Fruit fly (Drosophila melanogaster): ENCODE measurements around the gene Oatp33Ea.

The Oatp33Ea gene

DNA sequence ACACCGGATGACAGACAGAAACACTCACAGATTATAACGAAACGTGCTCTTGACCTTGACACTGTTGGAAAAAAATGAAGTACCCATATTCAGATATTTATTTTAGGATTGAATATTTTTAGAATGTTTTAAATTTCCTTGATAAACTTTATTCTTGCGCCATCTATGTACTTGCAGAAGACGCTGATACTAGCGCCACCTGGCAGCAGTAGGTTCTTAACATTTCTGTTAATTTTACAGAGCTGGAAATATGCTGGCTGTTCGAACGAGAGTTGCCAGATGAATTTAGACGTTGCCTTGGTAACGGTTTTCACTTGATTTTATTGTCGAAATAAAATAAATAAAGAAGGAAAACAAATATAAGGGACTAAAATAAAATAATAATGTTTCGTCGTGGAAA lies 21.2 kb downstream of the Oatp33Ea start, which contains the start of gene Fam92 (continued):
- TF ChIP-seq CG13775 (GFP tag; optimal IDR thresholded peaks at IDR 0.05) (no peak), CG31441 (GFP tag; IDR thresholded peaks at IDR 0.05) (peak; percentile 30; the same call in 1 of the 2 replicates), kni (GFP tag; optimal IDR thresholded peaks at IDR 0.05) (no peak), Atf-2 (GFP tag; optimal IDR thresholded peaks at IDR 0.05) (peak; percentile 24), CG11695 (GFP tag; IDR thresholded peaks at IDR 0.05) (no peak), Doc3 (GFP tag; IDR thresholded peaks at IDR 0.05; ENCODE audit: partially characterized antibody) (no peak), CG7839 (tag; optimal IDR thresholded peaks at IDR 0.05) (peak; percentile 66), Hr3 (GFP tag; optimal IDR thresholded peaks at IDR 0.05) (peak; percentile 46), CG1233 (GFP tag; optimal IDR thresholded peaks at IDR 0.05) (peak; percentile 41), slbo (GFP tag; IDR thresholded peaks at IDR 0.05) (peak; percentile 60; the same call in 1 of the 2 replicates), Oaz (GFP tag; IDR thresholded peaks at IDR 0.05) (no peak), zen (tag; optimal IDR thresholded peaks at IDR 0.05) (peak; percentile 24), CG10462 (GFP tag; optimal IDR thresholded peaks at IDR 0.05) (peak; percentile 13), zfh1 (GFP tag; IDR thresholded peaks at IDR 0.05) (no peak; the same call in 2 of the 3 replicates), CG10321 (GFP tag; IDR thresholded peaks at IDR 0.05) (no peak), CG4707 (GFP tag; optimal IDR thresholded peaks at IDR 0.05) (no peak), CG9876 (GFP tag; optimal IDR thresholded peaks at IDR 0.05) (no peak), ftz-f1 (GFP tag; optimal IDR thresholded peaks at IDR 0.05) (peak; percentile 69), lov (optimal IDR thresholded peaks at IDR 0.05) (no peak), lov (GFP tag; IDR thresholded peaks at IDR 0.05) (no peak), CG17186 (GFP tag; optimal IDR thresholded peaks at IDR 0.05) (no peak), CG15479 (GFP tag; optimal IDR thresholded peaks at IDR 0.05) (no peak), Ets97D (GFP tag; optimal IDR thresholded peaks at IDR 0.05) (peak; percentile 68), tna (GFP tag; IDR thresholded peaks at IDR 0.05; ENCODE audit: partially characterized antibody) (no peak), sr (GFP tag; IDR thresholded peaks at IDR 0.05) (no peak), insv (GFP tag; optimal IDR thresholded peaks at IDR 0.05) (peak in 1 of 2 experiments; percentile 58), CG15011 (GFP tag; optimal IDR thresholded peaks at IDR 0.05) (no peak), Tbp (GFP tag; optimal IDR thresholded peaks at IDR 0.05) (no peak), nerfin-1 (tag; optimal IDR thresholded peaks at IDR 0.05) (no peak), CG14050 (GFP tag; IDR thresholded peaks at IDR 0.05) (no peak; the same call in 2 of the 3 replicates), CG17912 (GFP tag; optimal IDR thresholded peaks at IDR 0.05) (peak; percentile 63), Mes4 (GFP tag; optimal IDR thresholded peaks at IDR 0.05) (peak; percentile 22), CG6272 (GFP tag; IDR thresholded peaks at IDR 0.05) (no peak), bbx (GFP tag; IDR thresholded peaks at IDR 0.05; ENCODE audit: partially characterized antibody) (peak; percentile 14; the same call in 1 of the 2 replicates), CG11247 (GFP tag; IDR thresholded peaks at IDR 0.05) (peak; percentile 52), pros (GFP tag; optimal IDR thresholded peaks at IDR 0.05) (no peak), Aef1 (GFP tag; IDR thresholded peaks at IDR 0.05) (peak; percentile 48; the same call in 1 of the 3 replicates), h (optimal IDR thresholded peaks at IDR 0.05) (no peak), Antp (GFP tag; optimal IDR thresholded peaks at IDR 0.05) (peak; percentile 40), CG8388 (GFP tag; optimal IDR thresholded peaks at IDR 0.05) (no peak), az2 (GFP tag; optimal IDR thresholded peaks at IDR 0.05) (peak; percentile 60), CG15269 (tag; optimal IDR thresholded peaks at IDR 0.05) (peak; percentile 60), Lpt (GFP tag; optimal IDR thresholded peaks at IDR 0.05) (no peak), wor (GFP tag; IDR thresholded peaks at IDR 0.05) (no peak), CG31388 (GFP tag; optimal IDR thresholded peaks at IDR 0.05) (no peak), nom (GFP tag; optimal IDR thresholded peaks at IDR 0.05) (no peak), sisA (GFP tag; IDR thresholded peaks at IDR 0.05) (peak; percentile 45; the same call in 1 of the 2 replicates), CG18619 (GFP tag; optimal IDR thresholded peaks at IDR 0.05) (peak; percentile 2), dysf (GFP tag; IDR thresholded peaks at IDR 0.05) (peak; percentile 49; the same call in 1 of the 3 replicates), H15 (GFP tag; IDR thresholded peaks at IDR 0.05) (no peak), CG14965 (GFP tag; optimal IDR thresholded peaks at IDR 0.05; ENCODE audit: borderline replicate concordance) (no peak), Sry-β (GFP tag; optimal IDR thresholded peaks at IDR 0.05) (no peak)
